Worm (Caenorhabditis elegans) whole organism, late embryonic: ENCODE measurements around the gene Y116A8B.1.

Source experiments
- ama-1 ChIP-seq: fragments of 150-350 bp; optimal IDR thresholded peaks from 2 replicates; lab custom pipeline; 2014
- elt-4 ChIP-seq: sonication (generic microtip); optimal IDR thresholded peaks from 2 replicates; lab custom pipeline; 2016; ENCODE audit warnings: missing genetic modification characterization, missing compliant biosample characterization
- hlh-8 ChIP-seq: sonication (generic microtip); optimal IDR thresholded peaks from 2 replicates; lab custom pipeline; 2016; ENCODE audit warnings: missing genotype, missing genetic modification characterization, missing compliant biosample characterization
- mec-3 ChIP-seq: sonication (generic microtip); optimal IDR thresholded peaks from 2 replicates; lab custom pipeline; 2016; ENCODE audit warnings: borderline replicate concordance, missing genetic modification characterization, missing compliant biosample characterization
- nfya-1 ChIP-seq: sonication (generic microtip); optimal IDR thresholded peaks from 2 replicates; lab custom pipeline; 2017; ENCODE audit warnings: missing genetic modification characterization, mild to moderate bottlenecking, missing compliant biosample characterization, antibody characterized with exemption, moderate library complexity
- nhr-11 ChIP-seq: fragments of 150-350 bp; optimal IDR thresholded peaks from 2 replicates; lab custom pipeline; 2014; ENCODE audit warnings: missing biosample characterization, missing genetic modification characterization
- pha-4 ChIP-seq: fragments of 150-350 bp; optimal IDR thresholded peaks from 2 replicates; lab custom pipeline; 2018; ENCODE audit warnings: missing biosample characterization, missing genetic modification reagents, missing genetic modification characterization
- tbx-2 ChIP-seq: sonication (generic microtip); optimal IDR thresholded peaks from 2 replicates; lab custom pipeline; 2016; ENCODE audit warnings: missing genetic modification characterization, missing compliant biosample characterization

ce11 chrIV:17199706-17200105 is 16.4 kb upstream of the Y116A8B.1 start:
- TF ChIP-seq tbx-2 (tag; lab: Kevin White, UChicago) (no peak), mec-3 (no peak), pha-4 (tag; lab: Kevin White, UChicago) (no peak), nhr-11 (tag; lab: Kevin White, UChicago) (no peak), hlh-8 (tag; lab: Kevin White, UChicago) (no peak), ama-1 (lab: Kevin White, UChicago) (no peak), nfya-1 (no peak), elt-4 (tag; lab: Kevin White, UChicago) (no peak)
